Fruit fly (Drosophila melanogaster) whole organism, embryonic: ENCODE results near the gene Gycalpha99B.

ENCODE experiments used
- CG10654 ChIP-seq: fragments of 200-800 bp; sonication (Bioruptor generic); optimal IDR thresholded peaks from 2 replicates; lab custom pipeline; 2016; ENCODE audit warnings: missing biosample characterization, missing genetic modification characterization
- CG11247 ChIP-seq: fragments of 200-800 bp; sonication (Bioruptor generic); IDR thresholded peaks from 2 replicates; pipeline ENCODE4 v1.3.6; 2022; ENCODE audit warnings: missing biosample characterization, missing genetic modification characterization
- CG1233 ChIP-seq: fragments of 200-800 bp; sonication (Bioruptor generic); optimal IDR thresholded peaks from 4 replicates; lab custom pipeline; 2018; ENCODE audit warnings: missing biosample characterization, mild to moderate bottlenecking, missing genetic modification characterization
- CG13287 ChIP-seq: fragments of 200-800 bp; sonication (Bioruptor generic); IDR thresholded peaks from 2 replicates; pipeline ENCODE4 v1.3.6; 2022; ENCODE audit warnings: missing biosample characterization, missing genetic modification characterization; ENCODE audit not compliant: partially characterized antibody
- CG1529 ChIP-seq: fragments of 200-800 bp; sonication (Bioruptor generic); optimal IDR thresholded peaks from 3 replicates; lab custom pipeline; 2018; ENCODE audit warnings: missing biosample characterization, missing genetic modification characterization
- CG1647 ChIP-seq: fragments of 200-800 bp; sonication (Bioruptor generic); optimal IDR thresholded peaks from 3 replicates; lab custom pipeline; 2016; ENCODE audit warnings: missing biosample characterization, missing genetic modification characterization
- CG16863 ChIP-seq: fragments of 200-800 bp; sonication (Bioruptor generic); optimal IDR thresholded peaks from 3 replicates; lab custom pipeline; 2016; ENCODE audit warnings: missing biosample characterization, missing genetic modification characterization
- CG17328 ChIP-seq: fragments of 200-800 bp; sonication (Bioruptor generic); IDR thresholded peaks from 2 replicates; pipeline ENCODE4 v1.3.6; 2022; ENCODE audit warnings: missing biosample characterization, missing genetic modification characterization
- CG17361 ChIP-seq: fragments of 200-800 bp; sonication (Bioruptor generic); IDR thresholded peaks from 3 replicates; pipeline ENCODE4 v1.3.6; 2022; ENCODE audit warnings: missing biosample characterization, missing genetic modification characterization
- CG18764 ChIP-seq: fragments of 200-800 bp; sonication (Bioruptor generic); optimal IDR thresholded peaks from 3 replicates; lab custom pipeline; 2016; ENCODE audit warnings: missing biosample characterization, missing genetic modification characterization
- CG31388 ChIP-seq: fragments of 200-800 bp; sonication (Bioruptor generic); optimal IDR thresholded peaks from 2 replicates; lab custom pipeline; 2016; ENCODE audit warnings: missing biosample characterization, missing genetic modification characterization
- CG42726 ChIP-seq: fragments of 200-800 bp; sonication (Bioruptor generic); IDR thresholded peaks from 2 replicates; pipeline ENCODE4 v1.3.6; 2022; ENCODE audit warnings: missing biosample characterization, missing genetic modification characterization; ENCODE audit not compliant: partially characterized antibody
- CG4360 ChIP-seq: fragments of 200-800 bp; sonication (Bioruptor generic); IDR thresholded peaks from 2 replicates; pipeline ENCODE4 v1.3.6; 2022; ENCODE audit warnings: missing biosample characterization, missing genetic modification characterization
- CG6813 ChIP-seq: fragments of 200-800 bp; sonication (Bioruptor generic); optimal IDR thresholded peaks from 2 replicates; lab custom pipeline; 2017; ENCODE audit warnings: missing biosample characterization, missing genetic modification characterization, mild to moderate bottlenecking, moderate library complexity, missing genetic modification reagents
- CG8765 ChIP-seq: fragments of 200-800 bp; sonication (Bioruptor generic); IDR thresholded peaks from 2 replicates; pipeline ENCODE4 v1.3.6; 2022; ENCODE audit warnings: missing biosample characterization, missing genetic modification characterization
- CG9437 ChIP-seq: fragments of 200-800 bp; sonication (Bioruptor generic); optimal IDR thresholded peaks from 2 replicates; lab custom pipeline; 2018; ENCODE audit warnings: missing biosample characterization, mild to moderate bottlenecking, missing genetic modification characterization
- CG9817 ChIP-seq: fragments of 200-800 bp; sonication (Bioruptor generic); optimal IDR thresholded peaks from 2 replicates; lab custom pipeline; 2018; ENCODE audit warnings: missing biosample characterization, mild to moderate bottlenecking, missing genetic modification characterization, moderate library complexity
- Camta ChIP-seq: fragments of 200-800 bp; sonication (Bioruptor generic); optimal IDR thresholded peaks from 2 replicates; lab custom pipeline; 2016; ENCODE audit warnings: missing biosample characterization, missing genetic modification characterization
- CrebB ChIP-seq: fragments of 200-800 bp; sonication (Bioruptor generic); optimal IDR thresholded peaks from 3 replicates; lab custom pipeline; 2018; ENCODE audit warnings: missing biosample characterization, mild to moderate bottlenecking, missing genetic modification characterization
- Dek ChIP-seq: fragments of 200-800 bp; sonication (Bioruptor generic); optimal IDR thresholded peaks from 3 replicates; lab custom pipeline; 2019; ENCODE audit warnings: missing biosample characterization, mild to moderate bottlenecking, missing genetic modification characterization, moderate library complexity
- Drgx ChIP-seq: fragments of 200-800 bp; sonication (Bioruptor generic); IDR thresholded peaks from 2 replicates; pipeline ENCODE4 v1.3.6; 2022; ENCODE audit warnings: missing biosample characterization, missing genetic modification characterization
- Fer1 ChIP-seq: fragments of 200-800 bp; sonication (Bioruptor generic); optimal IDR thresholded peaks from 2 replicates; lab custom pipeline; 2017; ENCODE audit warnings: missing biosample characterization, mild to moderate bottlenecking, missing genetic modification characterization
- GATAe ChIP-seq: fragments of 200-800 bp; sonication (Bioruptor generic); conservative IDR thresholded peaks from 2 replicates; pipeline ENCODE4 v1.3.6; 2022; ENCODE audit warnings: missing biosample characterization, missing genetic modification characterization
- HHEX ChIP-seq: fragments of 200-800 bp; sonication (Bioruptor generic); optimal IDR thresholded peaks from 3 replicates; lab custom pipeline; 2017; ENCODE audit warnings: missing biosample characterization, mild to moderate bottlenecking, missing genetic modification characterization, missing genetic modification reagents
- Lim3 ChIP-seq: fragments of 200-800 bp; sonication (Bioruptor generic); IDR thresholded peaks from 2 replicates; pipeline ENCODE4 v1.3.6; 2022; ENCODE audit warnings: missing biosample characterization, missing genetic modification characterization
- Med ChIP-seq: fragments of 200-800 bp; sonication (Bioruptor generic); peaks from one replicate; lab custom pipeline; 2016; ENCODE audit warnings: missing biosample characterization, missing genetic modification characterization, mild to moderate bottlenecking, inconsistent platforms, moderate library complexity
- Optix ChIP-seq: fragments of 200-800 bp; sonication (Bioruptor generic); IDR thresholded peaks from 3 replicates; pipeline ENCODE4 v1.3.6; 2022; ENCODE audit warnings: missing biosample characterization, missing genetic modification characterization
- Sox100B ChIP-seq: fragments of 200-800 bp; sonication (Bioruptor generic); optimal IDR thresholded peaks from 3 replicates; lab custom pipeline; 2018; ENCODE audit warnings: missing biosample characterization, mild to moderate bottlenecking, missing genetic modification characterization
- aop ChIP-seq: fragments of 200-800 bp; sonication (Bioruptor generic); IDR thresholded peaks from 2 replicates; pipeline ENCODE4 v1.3.6; 2022; ENCODE audit warnings: missing biosample characterization, missing genetic modification characterization
- bbx ChIP-seq: fragments of 200-800 bp; sonication (Bioruptor generic); IDR thresholded peaks from 2 replicates; pipeline ENCODE4 v1.3.6; 2022; ENCODE audit warnings: missing biosample characterization, missing genetic modification characterization; ENCODE audit not compliant: partially characterized antibody
- bsh ChIP-seq, 2 experiments: fragments of 200-800 bp; sonication (Bioruptor generic); optimal IDR thresholded peaks; 2 replicates each; lab custom pipeline; 2017 to 2018; ENCODE audit warnings: mild to moderate bottlenecking in 2 of 2, missing biosample characterization in 2 of 2, missing genetic modification characterization in 2 of 2, moderate library complexity in 1 of 2
- btn ChIP-seq: fragments of 200-800 bp; sonication (Bioruptor generic); optimal IDR thresholded peaks from 2 replicates; lab custom pipeline; 2016; ENCODE audit warnings: missing biosample characterization, missing genetic modification characterization
- chm ChIP-seq: fragments of 200-800 bp; sonication (Bioruptor generic); IDR thresholded peaks from 2 replicates; pipeline ENCODE4 v1.3.6; 2022; ENCODE audit warnings: missing biosample characterization, missing genetic modification characterization
- corto ChIP-seq: fragments of 200-800 bp; sonication (Bioruptor generic); optimal IDR thresholded peaks from 2 replicates; lab custom pipeline; 2016; ENCODE audit warnings: missing biosample characterization, mild to moderate bottlenecking, missing genetic modification characterization, moderate library complexity
- crol ChIP-seq: fragments of 200-800 bp; sonication (Bioruptor generic); IDR thresholded peaks from 2 replicates; pipeline ENCODE4 v1.3.6; 2022; ENCODE audit warnings: missing biosample characterization, missing genetic modification characterization
- dm ChIP-seq: fragments of 200-800 bp; sonication (Bioruptor generic); optimal IDR thresholded peaks from 3 replicates; lab custom pipeline; 2016; ENCODE audit warnings: missing biosample characterization, missing genetic modification characterization
- dpn ChIP-seq, 2 experiments: fragments of 200-800 bp; sonication (Bioruptor generic); optimal IDR thresholded peaks; 3 replicates each; lab custom pipeline; 2016; ENCODE audit warnings: missing biosample characterization in 2 of 2, missing genetic modification characterization in 2 of 2
- dysf ChIP-seq: fragments of 200-800 bp; sonication (Bioruptor generic); IDR thresholded peaks from 3 replicates; pipeline ENCODE4 v1.3.6; 2022; ENCODE audit warnings: missing biosample characterization, missing genetic modification characterization
- fd102C ChIP-seq: fragments of 200-800 bp; sonication (Bioruptor generic); optimal IDR thresholded peaks from 2 replicates; lab custom pipeline; 2018; ENCODE audit warnings: missing biosample characterization, mild to moderate bottlenecking, missing genetic modification characterization, moderate library complexity
- fd64A ChIP-seq: fragments of 200-800 bp; sonication (Bioruptor generic); optimal IDR thresholded peaks from 3 replicates; lab custom pipeline; 2018; ENCODE audit warnings: missing biosample characterization, mild to moderate bottlenecking, missing genetic modification characterization
- fd96Cb ChIP-seq: fragments of 200-800 bp; sonication (Bioruptor generic); optimal IDR thresholded peaks from 2 replicates; lab custom pipeline; 2018; ENCODE audit warnings: missing biosample characterization, mild to moderate bottlenecking, missing genetic modification characterization, moderate library complexity
- fu2 ChIP-seq: fragments of 200-800 bp; sonication (Bioruptor generic); optimal IDR thresholded peaks from 2 replicates; lab custom pipeline; 2016; ENCODE audit warnings: missing biosample characterization, missing genetic modification characterization
- hkb ChIP-seq, 2 experiments: fragments of 200-800 bp in 1 of 2; fragments of >200 bp in 1 of 2; sonication (Bioruptor generic) in 1 of 2; IDR thresholded peaks in 1 of 2; optimal IDR thresholded peaks in 1 of 2; 2 replicates each; pipeline versions ENCODE4 v1.3.6 to Lab custom; 2017 to 2022; ENCODE audit warnings: missing biosample characterization in 1 of 2, missing genetic modification characterization in 1 of 2
- jumu ChIP-seq: fragments of 200-800 bp; sonication (Bioruptor generic); optimal IDR thresholded peaks from 3 replicates; lab custom pipeline; 2016; ENCODE audit warnings: missing biosample characterization, missing genetic modification characterization
- ken ChIP-seq: fragments of 200-800 bp; sonication (Bioruptor generic); IDR thresholded peaks from 3 replicates; pipeline ENCODE4 v1.3.6; 2022; ENCODE audit warnings: missing biosample characterization, missing genetic modification characterization
- knrl ChIP-seq: fragments of 200-800 bp; sonication (Bioruptor generic); IDR thresholded peaks from 3 replicates; pipeline ENCODE4 v1.3.6; 2022; ENCODE audit warnings: missing biosample characterization, missing genetic modification characterization; ENCODE audit not compliant: partially characterized antibody
- pnt ChIP-seq: fragments of 200-800 bp; sonication (Bioruptor generic); optimal IDR thresholded peaks from 3 replicates; lab custom pipeline; 2016; ENCODE audit warnings: missing biosample characterization, missing genetic modification characterization
- salm ChIP-seq: fragments of 200-800 bp; sonication (Bioruptor generic); optimal IDR thresholded peaks from 2 replicates; lab custom pipeline; 2018; ENCODE audit warnings: missing biosample characterization, mild to moderate bottlenecking, missing genetic modification characterization
- schlank ChIP-seq: fragments of 200-800 bp; sonication (Bioruptor generic); optimal IDR thresholded peaks from 2 replicates; lab custom pipeline; 2018; ENCODE audit warnings: missing biosample characterization, mild to moderate bottlenecking, missing genetic modification characterization
- sisA ChIP-seq: fragments of 200-800 bp; sonication (Bioruptor generic); IDR thresholded peaks from 2 replicates; pipeline ENCODE4 v1.3.6; 2022; ENCODE audit warnings: missing biosample characterization, missing genetic modification characterization
- stc ChIP-seq: fragments of 200-800 bp; sonication (Bioruptor generic); IDR thresholded peaks from 2 replicates; pipeline ENCODE4 v1.3.6; 2022; ENCODE audit warnings: missing biosample characterization, missing genetic modification characterization

Gycalpha99B gene

dm6 chr3R:29690539-29690852 lies 8.2 kb downstream of the Gycalpha99B start (continued):
- TF ChIP-seq aop (GFP tag; lab: Robert Waterston, UW) (no peak), CG9437 (GFP tag; lab: Kevin White, UChicago) (peak; percentile 20), ken (no peak), dm (GFP tag; lab: Kevin White, UChicago) (no peak), Dek (tag; lab: Kevin White, UChicago) (peak; percentile 14), btn (GFP tag; lab: Kevin White, UChicago) (no peak), CrebB (tag; lab: Kevin White, UChicago) (no peak), corto (no peak), bsh (GFP tag; optimal IDR thresholded peaks at IDR 0.05; lab: Kevin White, UChicago) (peak in 1 of 2 experiments; percentile 77), CG8765 (no peak), sisA (peak; percentile 54), CG1647 (GFP tag; lab: Kevin White, UChicago) (no peak), CG11247 (no peak), chm (GFP tag; lab: Robert Waterston, UW) (no peak), CG17361 (GFP tag; lab: Robert Waterston, UW) (0 out of 3 replicates have a peak, but pooled peaks have one; percentile 25), hkb (optimal IDR thresholded peaks at IDR 0.05; lab: Kevin White, UChicago) (no peak), hkb (GFP tag; IDR thresholded peaks at IDR 0.05; lab: Robert Waterston, UW) (peak; percentile 61), CG1529 (no peak), Camta (GFP tag; lab: Kevin White, UChicago) (no peak), pnt (no peak), CG31388 (no peak), CG17328 (peak; percentile 43; the same call in 1 of the 2 replicates), CG4360 (GFP tag; lab: Robert Waterston, UW) (peak; percentile 56; the same call in 1 of the 2 replicates), schlank (no peak), Fer1 (GFP tag; lab: Kevin White, UChicago) (no peak), crol (GFP tag; lab: Robert Waterston, UW) (no peak), Med (GFP tag; lab: Kevin White, UChicago) (peak; percentile 78), Sox100B (GFP tag; lab: Kevin White, UChicago) (peak; percentile 47), Lim3 (GFP tag; lab: Robert Waterston, UW) (no peak), CG1233 (GFP tag; lab: Kevin White, UChicago) (no peak), CG18764 (GFP tag; lab: Kevin White, UChicago) (no peak), CG13287 (GFP tag; lab: Robert Waterston, UW) (no peak), fd96Cb (tag; lab: Kevin White, UChicago) (peak; percentile 59), bbx (GFP tag; lab: Robert Waterston, UW) (no peak), stc (GFP tag; lab: Robert Waterston, UW) (no peak), dysf (GFP tag; lab: Robert Waterston, UW) (peak; percentile 59), jumu (GFP tag; lab: Kevin White, UChicago) (no peak), CG9817 (tag; lab: Kevin White, UChicago) (peak; percentile 22), GATAe (GFP tag; lab: Robert Waterston, UW) (no peak), fd64A (GFP tag; lab: Kevin White, UChicago) (no peak), CG6813 (peak; percentile 25), Drgx (GFP tag; lab: Robert Waterston, UW) (0 out of 2 replicates have a peak, but pooled peaks have one; percentile 29), CG10654 (GFP tag; lab: Kevin White, UChicago) (peak; percentile 4), knrl (GFP tag; lab: Robert Waterston, UW) (no peak), fd102C (GFP tag; lab: Kevin White, UChicago) (no peak), salm (no peak), HHEX (GFP tag; lab: Kevin White, UChicago) (no peak), fu2 (GFP tag; lab: Kevin White, UChicago) (no peak), Optix (GFP tag; lab: Robert Waterston, UW) (no peak), CG42726 (no peak), dpn (GFP tag; optimal IDR thresholded peaks at IDR 0.05; lab: Kevin White, UChicago) (peak in 1 of 2 experiments; percentile 21), CG16863 (GFP tag; lab: Kevin White, UChicago) (no peak)
